Worm (Caenorhabditis elegans) whole organism, L1 larva: ENCODE data around the gene B0024.3.

Experiments used
- ama-1 ChIP-seq: fragments of 150-350 bp; optimal IDR thresholded peaks from 2 replicates; lab custom pipeline; 2014
- blmp-1 ChIP-seq: fragments of 150-350 bp; optimal IDR thresholded peaks from 2 replicates; lab custom pipeline; 2014; ENCODE audit warnings: missing biosample characterization, missing genetic modification characterization
- dpl-1 ChIP-seq, 3 experiments: fragments of 150-350 bp in 2 of 3; sonication (generic microtip) in 1 of 3; optimal IDR thresholded peaks; 2 replicates each; lab custom pipeline; 2014 to 2017; ENCODE audit warnings: missing biosample characterization in 3 of 3, missing genetic modification characterization in 3 of 3, missing genetic modification reagents in 3 of 3
- lin-39 ChIP-seq: fragments of 150-350 bp; optimal IDR thresholded peaks from 2 replicates; lab custom pipeline; 2014; ENCODE audit warnings: missing biosample characterization, missing genetic modification reagents, missing genetic modification characterization
- nhr-237 ChIP-seq: fragments of 150-350 bp; optimal IDR thresholded peaks from 2 replicates; lab custom pipeline; 2014; ENCODE audit warnings: missing biosample characterization, missing genetic modification characterization
- sup-37 ChIP-seq: fragments of 200-800 bp; sonication (Bioruptor generic); optimal IDR thresholded peaks from 2 replicates; lab custom pipeline; 2018; ENCODE audit warnings: mild to moderate bottlenecking, missing genetic modification characterization, missing compliant biosample characterization

DNA sequence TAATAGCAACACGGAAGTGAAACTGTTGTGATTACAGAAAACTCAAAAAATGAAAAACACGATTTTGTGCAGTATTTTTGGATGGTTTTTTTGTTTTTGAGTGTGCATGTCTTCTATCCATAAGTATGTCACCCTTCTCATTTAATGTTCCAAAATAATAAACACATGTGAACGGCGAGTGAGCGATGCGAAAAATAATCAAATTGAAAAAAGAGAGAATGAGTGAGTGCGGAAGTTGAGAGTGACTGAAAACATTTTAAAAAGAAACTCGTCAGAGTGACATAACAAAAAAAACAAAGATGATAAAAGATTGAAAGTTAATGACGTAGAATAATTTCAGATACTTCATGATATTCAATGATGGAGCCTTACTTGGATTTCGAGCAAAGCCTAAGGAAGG, 37.8 kb upstream of the B0024.3 start:
- TF ChIP-seq sup-37 (GFP tag; lab: Kevin White, UChicago), result no peak
- TF ChIP-seq blmp-1 (tag; lab: Kevin White, UChicago), result no peak
- no peak for TF ChIP-seq ama-1
- TF ChIP-seq nhr-237, result no peak
- TF ChIP-seq dpl-1 (GFP tag; optimal IDR thresholded peaks at IDR 0.05; lab: Kevin White, UChicago), result no peak
- TF ChIP-seq lin-39 (tag; lab: Kevin White, UChicago), result no peak
